Fruit fly (Drosophila melanogaster) whole organism, embryonic: ENCODE results near the gene CG13285.

ENCODE experiments used
- Bgb ChIP-seq: fragments of 200-800 bp; sonication (Bioruptor generic); IDR thresholded peaks from 2 replicates; pipeline ENCODE4 v1.3.6; 2022; ENCODE audit warnings: missing biosample characterization, missing genetic modification characterization; ENCODE audit not compliant: partially characterized antibody
- Blimp-1 ChIP-seq: fragments of 200-800 bp; sonication (Bioruptor generic); optimal IDR thresholded peaks from 3 replicates; lab custom pipeline; 2018; ENCODE audit warnings: missing biosample characterization, missing genetic modification characterization, mild to moderate bottlenecking, moderate library complexity, missing genetic modification reagents
- CG10321 ChIP-seq: fragments of 200-800 bp; sonication (Bioruptor generic); IDR thresholded peaks from 2 replicates; pipeline ENCODE4 v1.3.6; 2022; ENCODE audit warnings: missing biosample characterization, missing genetic modification characterization
- CG12299 ChIP-seq: fragments of 200-800 bp; sonication (Bioruptor generic); optimal IDR thresholded peaks from 2 replicates; lab custom pipeline; 2018; ENCODE audit warnings: missing biosample characterization, mild to moderate bottlenecking, missing genetic modification characterization
- CG15011 ChIP-seq: fragments of 200-800 bp; sonication (Bioruptor generic); optimal IDR thresholded peaks from 3 replicates; lab custom pipeline; 2018; ENCODE audit warnings: missing biosample characterization, mild to moderate bottlenecking, missing genetic modification characterization
- CG2875 ChIP-seq: fragments of 200-800 bp; sonication (Bioruptor generic); optimal IDR thresholded peaks from 2 replicates; lab custom pipeline; 2017; ENCODE audit warnings: missing biosample characterization, mild to moderate bottlenecking, missing genetic modification characterization, missing genetic modification reagents
- CG3065 ChIP-seq: fragments of 200-800 bp; sonication (Bioruptor generic); optimal IDR thresholded peaks from 2 replicates; lab custom pipeline; 2016; ENCODE audit warnings: missing biosample characterization, missing genetic modification characterization
- CG3163 ChIP-seq: fragments of 200-800 bp; sonication (Bioruptor generic); optimal IDR thresholded peaks from 3 replicates; lab custom pipeline; 2016; ENCODE audit warnings: missing biosample characterization, missing genetic modification characterization
- CG34224 ChIP-seq: fragments of 200-800 bp; sonication (Bioruptor generic); IDR thresholded peaks from 3 replicates; pipeline ENCODE4 v1.3.6; 2022; ENCODE audit warnings: missing biosample characterization, missing genetic modification characterization; ENCODE audit not compliant: partially characterized antibody
- CG3995 ChIP-seq: fragments of 200-800 bp; sonication (Bioruptor generic); optimal IDR thresholded peaks from 3 replicates; lab custom pipeline; 2016; ENCODE audit warnings: missing biosample characterization, missing genetic modification characterization
- CG42726 ChIP-seq: fragments of 200-800 bp; sonication (Bioruptor generic); IDR thresholded peaks from 2 replicates; pipeline ENCODE4 v1.3.6; 2022; ENCODE audit warnings: missing biosample characterization, missing genetic modification characterization; ENCODE audit not compliant: partially characterized antibody
- CG4730 ChIP-seq: fragments of 200-800 bp; sonication (Bioruptor generic); IDR thresholded peaks from 2 replicates; pipeline ENCODE4 v1.3.6; 2022; ENCODE audit warnings: missing biosample characterization, missing genetic modification characterization
- CG6175 ChIP-seq: fragments of 200-800 bp; sonication (Bioruptor generic); IDR thresholded peaks from 3 replicates; pipeline ENCODE4 v1.3.6; 2022; ENCODE audit warnings: missing biosample characterization, missing genetic modification characterization
- CG6683 ChIP-seq: fragments of 200-800 bp; sonication (Bioruptor generic); optimal IDR thresholded peaks from 2 replicates; lab custom pipeline; 2017; ENCODE audit warnings: missing biosample characterization, mild to moderate bottlenecking, missing genetic modification characterization, missing genetic modification reagents
- CG7963 ChIP-seq: fragments of 200-800 bp; sonication (Bioruptor generic); IDR thresholded peaks from 3 replicates; pipeline ENCODE4 v1.3.6; 2022; ENCODE audit warnings: missing biosample characterization, missing genetic modification characterization; ENCODE audit not compliant: partially characterized antibody
- CG9876 ChIP-seq: fragments of 200-800 bp; sonication (Bioruptor generic); optimal IDR thresholded peaks from 2 replicates; lab custom pipeline; 2016; ENCODE audit warnings: missing biosample characterization, missing genetic modification characterization
- CrebB ChIP-seq: fragments of 200-800 bp; sonication (Bioruptor generic); optimal IDR thresholded peaks from 3 replicates; lab custom pipeline; 2018; ENCODE audit warnings: missing biosample characterization, mild to moderate bottlenecking, missing genetic modification characterization
- Deaf1 ChIP-seq: fragments of 200-800 bp; optimal IDR thresholded peaks from 3 replicates; lab custom pipeline; 2019; ENCODE audit warnings: missing biosample characterization, mild to moderate bottlenecking, missing genetic modification characterization, moderate library complexity
- Dek ChIP-seq: fragments of 200-800 bp; sonication (Bioruptor generic); optimal IDR thresholded peaks from 3 replicates; lab custom pipeline; 2019; ENCODE audit warnings: missing biosample characterization, mild to moderate bottlenecking, missing genetic modification characterization, moderate library complexity
- Dll ChIP-seq: fragments of 200-800 bp; sonication (Bioruptor generic); IDR thresholded peaks from 4 replicates; pipeline ENCODE4 v1.3.6; 2022; ENCODE audit warnings: missing biosample characterization, missing genetic modification characterization; ENCODE audit not compliant: partially characterized antibody
- Dref ChIP-seq: fragments of 200-800 bp; sonication (Bioruptor generic); IDR thresholded peaks from 2 replicates; pipeline ENCODE4 v1.3.6; 2022; ENCODE audit warnings: missing biosample characterization, missing genetic modification characterization
- Ets97D ChIP-seq: fragments of 200-800 bp; sonication (Bioruptor generic); optimal IDR thresholded peaks from 3 replicates; lab custom pipeline; 2016; ENCODE audit warnings: missing biosample characterization, missing genetic modification characterization
- Lpt ChIP-seq: fragments of >200 bp; optimal IDR thresholded peaks from 2 replicates; lab custom pipeline; 2018; ENCODE audit warnings: missing biosample characterization, missing genetic modification characterization
- Mad ChIP-seq: fragments of 200-800 bp; sonication (Bioruptor generic); optimal IDR thresholded peaks from 2 replicates; lab custom pipeline; 2016; ENCODE audit warnings: missing biosample characterization, missing genetic modification characterization
- Mrtf ChIP-seq: fragments of 200-800 bp; sonication (Bioruptor generic); IDR thresholded peaks from 3 replicates; pipeline ENCODE4 v1.3.6; 2022; ENCODE audit warnings: missing biosample characterization, missing genetic modification characterization
- NFAT ChIP-seq: fragments of 200-800 bp; sonication (Bioruptor generic); IDR thresholded peaks from 2 replicates; pipeline ENCODE4 v1.3.6; 2022; ENCODE audit warnings: missing biosample characterization, missing genetic modification characterization
- Neu2 ChIP-seq: fragments of 200-800 bp; sonication (Bioruptor generic); optimal IDR thresholded peaks from 3 replicates; lab custom pipeline; 2016; ENCODE audit warnings: missing biosample characterization, missing genetic modification characterization, borderline replicate concordance
- Ravus ChIP-seq: fragments of 200-800 bp; sonication (Bioruptor generic); IDR thresholded peaks from 2 replicates; pipeline ENCODE4 v1.3.6; 2022; ENCODE audit warnings: missing biosample characterization, missing genetic modification characterization
- Sin3A ChIP-seq: fragments of >200 bp; optimal IDR thresholded peaks from 2 replicates; lab custom pipeline; 2018
- Six4 ChIP-seq: fragments of 200-800 bp; sonication (Bioruptor generic); optimal IDR thresholded peaks from 2 replicates; lab custom pipeline; 2016; ENCODE audit warnings: missing biosample characterization, missing genetic modification characterization
- ab ChIP-seq: fragments of 200-800 bp; sonication (Bioruptor generic); optimal IDR thresholded peaks from 2 replicates; lab custom pipeline; 2016; ENCODE audit warnings: missing biosample characterization, missing genetic modification characterization
- chm ChIP-seq: fragments of 200-800 bp; sonication (Bioruptor generic); IDR thresholded peaks from 2 replicates; pipeline ENCODE4 v1.3.6; 2022; ENCODE audit warnings: missing biosample characterization, missing genetic modification characterization
- croc ChIP-seq: fragments of 200-800 bp; sonication (Bioruptor generic); conservative IDR thresholded peaks from 3 replicates; pipeline ENCODE4 v1.3.6; 2022; ENCODE audit warnings: missing biosample characterization, missing genetic modification characterization
- dati ChIP-seq: fragments of 200-800 bp; sonication (Bioruptor generic); IDR thresholded peaks from 2 replicates; pipeline ENCODE4 v1.3.6; 2022; ENCODE audit warnings: missing biosample characterization, missing genetic modification characterization
- eve ChIP-seq, 2 experiments: fragments of >200 bp; optimal IDR thresholded peaks; 2 replicates each; lab custom pipeline; 2017; ENCODE audit warnings: missing biosample characterization in 2 of 2, missing genetic modification characterization in 2 of 2
- fd96Cb ChIP-seq: fragments of 200-800 bp; sonication (Bioruptor generic); optimal IDR thresholded peaks from 2 replicates; lab custom pipeline; 2018; ENCODE audit warnings: missing biosample characterization, mild to moderate bottlenecking, missing genetic modification characterization, moderate library complexity
- gt ChIP-seq: fragments of 200-800 bp; sonication (Bioruptor generic); IDR thresholded peaks from 2 replicates; pipeline ENCODE4 v1.3.6; 2022; ENCODE audit warnings: missing biosample characterization, missing genetic modification characterization
- ham ChIP-seq: fragments of 200-800 bp; sonication (Bioruptor generic); IDR thresholded peaks from 2 replicates; pipeline ENCODE4 v1.3.6; 2022; ENCODE audit warnings: missing biosample characterization, missing genetic modification characterization
- hbn ChIP-seq: fragments of 200-800 bp; sonication (Bioruptor generic); IDR thresholded peaks from 2 replicates; pipeline ENCODE4 v1.3.6; 2022; ENCODE audit warnings: missing biosample characterization, missing genetic modification characterization; ENCODE audit not compliant: partially characterized antibody
- her ChIP-seq: fragments of 200-800 bp; sonication (Bioruptor generic); optimal IDR thresholded peaks from 2 replicates; lab custom pipeline; 2016; ENCODE audit warnings: missing biosample characterization, missing genetic modification characterization
- mld ChIP-seq: fragments of 200-800 bp; sonication (Bioruptor generic); IDR thresholded peaks from 3 replicates; pipeline ENCODE4 v1.3.6; 2022; ENCODE audit warnings: missing biosample characterization, missing genetic modification characterization; ENCODE audit not compliant: partially characterized antibody
- nerfin-1 ChIP-seq: fragments of 200-800 bp; sonication (Bioruptor generic); optimal IDR thresholded peaks from 3 replicates; lab custom pipeline; 2019; ENCODE audit warnings: missing biosample characterization, mild to moderate bottlenecking, missing genetic modification characterization, moderate library complexity
- nom ChIP-seq: fragments of 200-800 bp; sonication (Bioruptor generic); optimal IDR thresholded peaks from 2 replicates; lab custom pipeline; 2017; ENCODE audit warnings: missing biosample characterization, missing genetic modification characterization, mild to moderate bottlenecking, moderate library complexity, missing genetic modification reagents
- prd ChIP-seq, 3 experiments: fragments of >200 bp in 2 of 3; fragments of 200-800 bp in 1 of 3; sonication (Bioruptor generic) in 1 of 3; optimal IDR thresholded peaks in 2 of 3; IDR thresholded peaks in 1 of 3; 2 replicates in 2 of 3; 3 replicates in 1 of 3; pipeline versions ENCODE4 v1.3.6 to Lab custom; 2017 to 2022; ENCODE audit warnings: missing biosample characterization in 1 of 3, missing genetic modification characterization in 1 of 3
- psq ChIP-seq: fragments of 200-800 bp; sonication (Bioruptor generic); optimal IDR thresholded peaks from 2 replicates; lab custom pipeline; 2017; ENCODE audit warnings: missing biosample characterization, missing genetic modification characterization
- pzg ChIP-seq: fragments of 200-800 bp; sonication (Bioruptor generic); optimal IDR thresholded peaks from 3 replicates; lab custom pipeline; 2018; ENCODE audit warnings: missing biosample characterization, mild to moderate bottlenecking, missing genetic modification characterization, moderate library complexity
- tna ChIP-seq: fragments of 200-800 bp; sonication (Bioruptor generic); IDR thresholded peaks from 2 replicates; pipeline ENCODE4 v1.3.6; 2022; ENCODE audit warnings: missing biosample characterization, missing genetic modification characterization; ENCODE audit not compliant: partially characterized antibody
- yki ChIP-seq: fragments of >200 bp; optimal IDR thresholded peaks from 3 replicates; lab custom pipeline; 2018

The CG13285 gene

DNA sequence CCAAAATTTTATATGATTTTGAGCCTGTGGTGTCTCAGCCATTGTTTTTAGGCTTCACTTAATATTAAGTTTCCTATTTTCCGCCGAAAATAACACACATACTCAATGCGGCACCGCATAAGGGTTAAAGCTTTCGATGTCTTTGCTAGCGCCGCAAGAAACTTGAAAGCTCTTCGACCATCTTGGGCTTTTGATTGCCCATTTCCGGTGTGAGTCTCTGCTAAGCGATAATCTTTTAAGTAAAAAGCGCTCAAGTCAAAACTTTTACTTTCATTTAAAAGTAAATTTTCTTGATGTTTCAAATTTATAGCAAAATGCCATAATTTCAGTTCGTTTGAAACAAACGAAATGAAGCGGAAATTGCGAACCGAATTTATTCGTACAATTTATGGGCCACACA is 23.6 kb downstream of the CG13285 start (continued):
- TF ChIP-seq CG10321: peak; percentile 58
- TF ChIP-seq tna: peak; percentile 28; the same call in 1 of the 2 replicates
- peak; percentile 88 for TF ChIP-seq CG2875
- peak; percentile 87 for TF ChIP-seq chm (GFP tag; lab: Robert Waterston, UW)
- peak; percentile 64 for TF ChIP-seq Bgb (GFP tag; lab: Robert Waterston, UW)
- no peak for TF ChIP-seq Lpt (GFP tag; lab: Kevin White, UChicago)
- TF ChIP-seq Six4 (GFP tag; lab: Kevin White, UChicago): peak; percentile 76
- no peak; the same call in 1 of the 2 replicates for TF ChIP-seq Dref (GFP tag; lab: Robert Waterston, UW)
- no peak; the same call in 1 of the 2 replicates for TF ChIP-seq Ravus
- TF ChIP-seq Deaf1 (tag; lab: Kevin White, UChicago): peak; percentile 73
- TF ChIP-seq gt (GFP tag; lab: Robert Waterston, UW): 0 out of 2 replicates have a peak, but pooled peaks have one; percentile 10
- no peak for TF ChIP-seq CG7963 (GFP tag; lab: Robert Waterston, UW)
- peak in 1 of 2 experiments; percentile 36 for TF ChIP-seq eve (GFP tag; optimal IDR thresholded peaks at IDR 0.05; lab: Kevin White, UChicago)
- TF ChIP-seq pzg (GFP tag; lab: Kevin White, UChicago): peak; percentile 40
- TF ChIP-seq CG42726: peak; percentile 42; the same call in 1 of the 2 replicates
- TF ChIP-seq CG6683 (GFP tag; lab: Kevin White, UChicago): peak; percentile 90
- peak; percentile 82 for TF ChIP-seq NFAT (GFP tag; lab: Robert Waterston, UW)
- TF ChIP-seq yki (lab: Kevin White, UChicago): no peak
- 0 out of 3 replicates have a peak, but pooled peaks have one; percentile 17 for TF ChIP-seq CG34224 (GFP tag; lab: Robert Waterston, UW)
- no peak for TF ChIP-seq Neu2
- peak; percentile 89 for TF ChIP-seq her (GFP tag; lab: Kevin White, UChicago)
- TF ChIP-seq croc (GFP tag; lab: Robert Waterston, UW): peak; percentile 33; the same call in 2 of the 3 replicates
- no peak; the same call in 1 of the 2 replicates for TF ChIP-seq hbn (GFP tag; lab: Robert Waterston, UW)
- peak; percentile 90 for TF ChIP-seq CrebB (tag; lab: Kevin White, UChicago)
- peak; percentile 60; the same call in 2 of the 3 replicates for TF ChIP-seq Mrtf (GFP tag; lab: Robert Waterston, UW)
- peak; percentile 65; the same call in 1 of the 2 replicates for TF ChIP-seq ham
- peak; percentile 83 for TF ChIP-seq Mad
- TF ChIP-seq Dek (tag; lab: Kevin White, UChicago): peak; percentile 81
- peak; percentile 100 for TF ChIP-seq Blimp-1 (GFP tag; lab: Kevin White, UChicago)
- TF ChIP-seq CG3995: peak; percentile 73
- TF ChIP-seq nom (GFP tag; lab: Kevin White, UChicago): no peak
- TF ChIP-seq CG3065 (GFP tag; lab: Kevin White, UChicago): peak; percentile 89
- TF ChIP-seq CG9876 (GFP tag; lab: Kevin White, UChicago): peak; percentile 90

DNA sequence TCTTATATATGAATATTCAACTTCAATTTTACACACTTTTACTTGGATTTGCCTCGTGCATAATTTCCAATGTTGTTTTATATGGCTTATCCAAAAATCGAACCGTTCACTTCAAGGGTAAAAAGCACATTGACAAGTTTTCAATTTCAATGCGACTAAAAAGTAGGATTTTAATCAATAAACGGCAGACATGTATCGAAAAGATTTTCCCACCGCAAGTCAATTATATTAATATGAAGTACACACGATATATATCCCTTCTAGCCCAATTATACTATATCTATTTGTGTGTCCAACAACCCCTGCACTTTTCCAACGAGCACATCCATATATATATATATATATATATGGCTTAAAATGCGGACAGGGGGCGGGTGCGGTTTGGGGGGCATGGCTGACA is 24.8 kb downstream of the CG13285 start, which contains the start of gene CG34342:
Gene CG34342 (minus strand): TSS at position 101 of the 400 bp plus-strand sequence.
- no peak for TF ChIP-seq prd (optimal IDR thresholded peaks at IDR 0.05; lab: Kevin White, UChicago)
- no peak for TF ChIP-seq prd (GFP tag; IDR thresholded peaks at IDR 0.05; lab: Robert Waterston, UW)
- TF ChIP-seq Ets97D (GFP tag; lab: Kevin White, UChicago): no peak
- no peak for TF ChIP-seq CG12299
- no peak for TF ChIP-seq psq (GFP tag; lab: Kevin White, UChicago)
- no peak for TF ChIP-seq fd96Cb (tag; lab: Kevin White, UChicago)
- no peak for TF ChIP-seq dati (GFP tag; lab: Robert Waterston, UW)
- TF ChIP-seq ab (GFP tag; lab: Kevin White, UChicago): no peak
- no peak for TF ChIP-seq Sin3A (lab: Kevin White, UChicago)
- no peak for TF ChIP-seq CG3163 (GFP tag; lab: Kevin White, UChicago)
- TF ChIP-seq mld (GFP tag; lab: Robert Waterston, UW): no peak
- TF ChIP-seq CG6175 (GFP tag; lab: Robert Waterston, UW): no peak
- TF ChIP-seq CG15011: no peak
- no peak for TF ChIP-seq CG4730 (GFP tag; lab: Robert Waterston, UW)
- TF ChIP-seq nerfin-1 (tag; lab: Kevin White, UChicago): no peak
- no peak for TF ChIP-seq Dll
